Fruit fly (Drosophila melanogaster): Measurements from ENCODE around the gene ZnT86D.

Gene ZnT86D

DNA sequence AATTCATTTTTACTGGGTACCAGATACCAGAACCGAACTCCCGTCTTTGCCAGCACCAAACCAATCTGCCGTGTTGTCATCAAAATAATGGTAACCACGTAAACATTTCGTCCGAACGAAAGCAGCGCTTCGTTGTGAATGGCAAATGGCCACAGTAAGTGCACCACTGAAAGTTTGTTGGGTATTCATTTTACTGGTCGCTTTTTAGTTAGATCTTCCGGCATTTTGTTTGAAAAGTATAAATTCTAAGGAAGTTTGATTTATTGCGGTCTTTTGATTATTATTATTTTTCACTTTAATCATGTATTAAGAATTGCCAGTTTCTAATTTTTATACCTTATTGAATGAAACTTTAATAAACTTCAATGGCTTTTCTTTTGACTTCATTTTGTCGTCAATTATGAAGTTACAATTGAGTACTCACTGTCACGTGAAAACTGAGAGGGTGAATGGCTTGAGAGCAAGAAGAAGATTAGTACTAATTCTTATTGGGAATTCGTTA lies at the start of gene ZnT86D:
Gene ZnT86D (minus strand): TSS at position 91 of the 502 bp plus-strand sequence.
- TF ChIP-seq Dll (optimal IDR thresholded peaks at IDR 0.05) (no peak), psq (optimal IDR thresholded peaks at IDR 0.05) (no peak), pan (optimal IDR thresholded peaks at IDR 0.05) (no peak)

dm6 chr3R:11263579-11263978 lies 49.2 kb upstream of the ZnT86D start:
- TF ChIP-seq Dll (optimal IDR thresholded peaks at IDR 0.05): no peak

dm6 chr3R:11260966-11261530 lies 46.7 kb upstream of the ZnT86D start:
- TF ChIP-seq CG8478 (optimal IDR thresholded peaks at IDR 0.05): no peak
- TF ChIP-seq EcR (GFP tag; optimal IDR thresholded peaks at IDR 0.05): no peak
- no peak for TF ChIP-seq psq (optimal IDR thresholded peaks at IDR 0.05)
- no peak for TF ChIP-seq pan (optimal IDR thresholded peaks at IDR 0.05)
- no peak for TF ChIP-seq Dll (optimal IDR thresholded peaks at IDR 0.05)
- no peak for TF ChIP-seq usp (GFP tag; optimal IDR thresholded peaks at IDR 0.05)

DNA sequence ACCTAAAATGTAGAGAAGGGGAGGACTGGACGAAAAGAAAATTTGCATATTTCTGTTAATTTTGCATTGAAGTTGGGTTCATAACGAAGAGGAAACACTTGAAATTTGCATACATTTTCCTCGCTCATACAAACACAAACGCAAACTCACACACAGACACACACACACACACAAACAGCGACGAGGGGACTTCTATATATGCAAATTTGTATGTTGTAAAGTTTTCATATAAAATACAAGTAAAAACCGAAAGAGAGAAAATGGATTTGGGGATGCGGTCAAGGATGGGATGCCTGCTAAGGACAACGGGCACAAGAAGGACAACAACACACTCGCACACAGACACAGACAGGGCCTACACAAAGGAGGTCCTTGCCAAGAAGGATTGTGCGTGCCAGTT lies 43.2 kb upstream of the ZnT86D start:
- TF ChIP-seq EcR (GFP tag; optimal IDR thresholded peaks at IDR 0.05): no peak
- no peak for TF ChIP-seq usp (GFP tag; optimal IDR thresholded peaks at IDR 0.05)
- no peak for TF ChIP-seq psq (optimal IDR thresholded peaks at IDR 0.05)
- TF ChIP-seq Dll (optimal IDR thresholded peaks at IDR 0.05): no peak
- no peak for TF ChIP-seq CG8478 (optimal IDR thresholded peaks at IDR 0.05)
- no peak for TF ChIP-seq pan (optimal IDR thresholded peaks at IDR 0.05)

dm6 chr3R:11254382-11254953 lies 40.1 kb upstream of the ZnT86D start:
- TF ChIP-seq usp (GFP tag; optimal IDR thresholded peaks at IDR 0.05) (no peak), EcR (GFP tag; optimal IDR thresholded peaks at IDR 0.05) (no peak)

DNA sequence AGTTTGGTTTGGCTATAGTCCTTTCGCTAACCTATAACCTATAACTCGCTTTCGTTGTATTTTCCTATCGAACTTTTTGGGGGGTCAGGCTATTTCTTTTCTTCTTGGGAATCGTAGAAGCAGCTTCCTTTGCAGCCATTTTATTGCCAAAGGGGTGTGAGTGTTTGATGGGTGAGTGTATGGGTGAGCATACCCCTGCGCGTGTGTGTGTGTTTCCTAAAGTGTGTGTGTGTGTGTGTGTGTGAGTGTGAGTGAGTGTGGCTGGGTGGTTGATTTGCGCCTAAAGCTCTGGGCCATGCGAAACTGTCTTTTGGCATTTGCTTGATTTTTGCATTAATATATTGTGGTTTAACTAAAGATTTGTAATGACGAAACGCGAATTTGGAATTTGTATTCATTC lies 39.4 kb upstream of the ZnT86D start:
- no peak for TF ChIP-seq pan (optimal IDR thresholded peaks at IDR 0.05)
- TF ChIP-seq Dll (optimal IDR thresholded peaks at IDR 0.05): no peak
- TF ChIP-seq CG8478 (optimal IDR thresholded peaks at IDR 0.05): no peak
- no peak for TF ChIP-seq psq (optimal IDR thresholded peaks at IDR 0.05)

DNA sequence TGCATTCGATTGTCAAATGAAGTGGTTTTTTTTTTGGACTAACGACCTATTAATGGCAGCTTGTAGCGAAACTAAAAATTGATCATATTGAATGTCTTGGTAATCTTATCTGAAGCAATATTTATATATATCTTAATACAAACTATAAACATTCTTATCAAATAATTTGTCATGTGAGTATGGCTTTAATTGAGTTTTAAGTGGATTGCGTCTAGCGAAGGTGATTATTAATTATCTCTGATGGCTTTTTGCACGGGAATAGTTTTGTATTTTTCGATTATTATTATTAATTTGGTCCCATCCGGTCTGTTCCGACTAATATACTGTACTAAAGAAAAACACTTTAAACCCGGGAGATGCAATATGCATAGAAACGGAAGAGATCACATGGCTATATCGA lies 32.5 kb upstream of the ZnT86D start:
- no peak for TF ChIP-seq pan (optimal IDR thresholded peaks at IDR 0.05)
- no peak for TF ChIP-seq psq (optimal IDR thresholded peaks at IDR 0.05)
- no peak for TF ChIP-seq CG8478 (optimal IDR thresholded peaks at IDR 0.05)

DNA sequence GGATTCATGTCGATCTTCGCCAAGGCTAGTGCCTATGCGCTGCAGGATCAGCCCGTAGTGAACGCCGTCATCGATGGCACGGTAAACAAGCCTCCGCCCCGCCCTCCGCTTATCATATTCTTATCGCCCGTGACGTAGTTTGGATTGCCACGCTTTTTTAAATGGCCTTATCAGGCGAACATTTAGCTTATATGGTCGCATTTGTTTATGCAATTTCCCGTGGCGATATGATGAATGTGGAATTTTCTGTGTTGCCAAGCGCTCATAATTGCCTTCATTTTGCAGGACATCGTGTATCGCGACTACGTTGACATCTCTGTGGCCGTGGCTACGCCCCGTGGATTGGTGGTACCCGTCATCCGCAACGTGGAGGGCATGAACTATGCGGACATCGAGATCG lies 31.5 kb upstream of the ZnT86D start:
- TF ChIP-seq pan (optimal IDR thresholded peaks at IDR 0.05): no peak
- TF ChIP-seq Dll (optimal IDR thresholded peaks at IDR 0.05): no peak
- no peak for TF ChIP-seq usp (GFP tag; optimal IDR thresholded peaks at IDR 0.05)
- no peak for TF ChIP-seq psq (optimal IDR thresholded peaks at IDR 0.05)
- no peak for TF ChIP-seq EcR (GFP tag; optimal IDR thresholded peaks at IDR 0.05)
- no peak for TF ChIP-seq CG8478 (optimal IDR thresholded peaks at IDR 0.05)

dm6 chr3R:11243951-11244660 lies 29.8 kb upstream of the ZnT86D start, which contains the start of the genes CG17734 and CG5214:
CG17734 (minus strand) TSS chr3R:11243999.
CG5214 (plus strand) TSS chr3R:11244302.
- TF ChIP-seq pan (optimal IDR thresholded peaks at IDR 0.05) (no peak), CG8478 (optimal IDR thresholded peaks at IDR 0.05) (no peak), psq (optimal IDR thresholded peaks at IDR 0.05) (no peak), Dll (optimal IDR thresholded peaks at IDR 0.05) (no peak), usp (GFP tag; optimal IDR thresholded peaks at IDR 0.05) (no peak), EcR (GFP tag; optimal IDR thresholded peaks at IDR 0.05) (no peak)

- TF ChIP-seq pan (optimal IDR thresholded peaks at IDR 0.05) (no peak), psq (optimal IDR thresholded peaks at IDR 0.05) (no peak), usp (GFP tag; optimal IDR thresholded peaks at IDR 0.05) (no peak)
Measured at dm6 chr3R:11243057-11243740, 28.9 kb upstream of the ZnT86D start.

DNA sequence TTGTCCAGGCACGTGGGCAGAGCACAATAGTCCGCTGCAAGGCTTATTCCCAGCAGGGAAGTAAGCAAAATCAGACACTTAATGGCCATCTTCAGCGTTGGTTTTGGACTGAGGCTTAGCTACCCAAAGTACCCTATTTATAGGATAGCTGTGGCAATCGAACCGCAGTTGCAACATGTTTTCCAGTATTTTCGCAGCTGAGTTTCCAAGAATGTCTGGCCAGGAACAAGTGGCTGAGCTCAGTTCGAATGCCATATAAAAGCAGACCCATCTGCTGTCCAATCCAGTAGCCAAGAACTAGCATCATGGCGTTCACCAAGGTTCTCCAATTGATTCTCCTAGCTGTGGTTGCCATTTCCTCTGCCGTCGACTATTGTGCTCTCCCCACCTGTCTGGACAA lies 26.6 kb upstream of the ZnT86D start, which contains the start of the genes scpr-B and scpr-A:
Gene scpr-B (minus strand): TSS at position 101 of the 400 bp plus-strand sequence.
Gene scpr-A (plus strand): TSS at position 293 of the 400 bp plus-strand sequence.
- TF ChIP-seq Dll (optimal IDR thresholded peaks at IDR 0.05) (no peak), psq (optimal IDR thresholded peaks at IDR 0.05) (no peak), EcR (GFP tag; optimal IDR thresholded peaks at IDR 0.05) (no peak), pan (optimal IDR thresholded peaks at IDR 0.05) (no peak), CG8478 (optimal IDR thresholded peaks at IDR 0.05) (no peak), usp (GFP tag; optimal IDR thresholded peaks at IDR 0.05) (no peak)

dm6 chr3R:11237598-11237997 lies 23.3 kb upstream of the ZnT86D start, which contains the start of gene CG31388:
CG31388 (plus strand) TSS chr3R:11237815.
- no peak for TF ChIP-seq EcR (GFP tag; optimal IDR thresholded peaks at IDR 0.05)
- TF ChIP-seq CG8478 (optimal IDR thresholded peaks at IDR 0.05): no peak
- no peak for TF ChIP-seq usp (GFP tag; optimal IDR thresholded peaks at IDR 0.05)
- no peak for TF ChIP-seq Dll (optimal IDR thresholded peaks at IDR 0.05)
- no peak for TF ChIP-seq pan (optimal IDR thresholded peaks at IDR 0.05)
- no peak for TF ChIP-seq psq (optimal IDR thresholded peaks at IDR 0.05)
